Fruit fly (Drosophila melanogaster) whole organism, embryonic: ENCODE results near the gene Sbp2.

ENCODE experiments used
- Atf-2 ChIP-seq: fragments of 200-800 bp; sonication (Bioruptor generic); optimal IDR thresholded peaks from 2 replicates; lab custom pipeline; 2016; ENCODE audit warnings: missing biosample characterization, missing genetic modification characterization
- B-H2 ChIP-seq: fragments of 200-800 bp; sonication (Bioruptor generic); optimal IDR thresholded peaks from 2 replicates; lab custom pipeline; 2018; ENCODE audit warnings: missing biosample characterization, mild to moderate bottlenecking, missing genetic modification characterization
- CG13123 ChIP-seq: fragments of 200-800 bp; sonication (Bioruptor generic); optimal IDR thresholded peaks from 2 replicates; lab custom pipeline; 2016; ENCODE audit warnings: missing biosample characterization, missing genetic modification characterization
- CG14014 ChIP-seq: fragments of 200-800 bp; sonication (Bioruptor generic); IDR thresholded peaks from 2 replicates; pipeline ENCODE4 v1.3.6; 2022; ENCODE audit warnings: missing biosample characterization, missing genetic modification characterization
- CG15011 ChIP-seq: fragments of 200-800 bp; sonication (Bioruptor generic); optimal IDR thresholded peaks from 3 replicates; lab custom pipeline; 2018; ENCODE audit warnings: missing biosample characterization, mild to moderate bottlenecking, missing genetic modification characterization
- CG15696 ChIP-seq: fragments of 200-800 bp; sonication (Bioruptor generic); optimal IDR thresholded peaks from 2 replicates; lab custom pipeline; 2019; ENCODE audit warnings: missing biosample characterization, mild to moderate bottlenecking, missing genetic modification characterization, moderate library complexity
- CG16813 ChIP-seq: fragments of 200-800 bp; sonication (Bioruptor generic); IDR thresholded peaks from 3 replicates; pipeline ENCODE4 v1.3.6; 2022; ENCODE audit warnings: missing biosample characterization, missing genetic modification characterization; ENCODE audit not compliant: partially characterized antibody
- CG17829 ChIP-seq: fragments of 200-800 bp; optimal IDR thresholded peaks from 2 replicates; lab custom pipeline; 2019; ENCODE audit warnings: missing biosample characterization, mild to moderate bottlenecking, missing genetic modification characterization, moderate library complexity
- CG1832 ChIP-seq: fragments of 200-800 bp; sonication (Bioruptor generic); optimal IDR thresholded peaks from 2 replicates; lab custom pipeline; 2017; ENCODE audit warnings: missing biosample characterization, mild to moderate bottlenecking, missing genetic modification characterization, inconsistent platforms
- CG2120 ChIP-seq: fragments of 200-800 bp; sonication (Bioruptor generic); optimal IDR thresholded peaks from 3 replicates; lab custom pipeline; 2016; ENCODE audit warnings: missing biosample characterization, missing genetic modification characterization
- CG2199 ChIP-seq: fragments of 200-800 bp; sonication (Bioruptor generic); IDR thresholded peaks from 3 replicates; pipeline ENCODE4 v1.3.6; 2022; ENCODE audit warnings: missing biosample characterization, missing genetic modification characterization
- CG7271 ChIP-seq: fragments of 200-800 bp; sonication (Bioruptor generic); optimal IDR thresholded peaks from 2 replicates; lab custom pipeline; 2018; ENCODE audit warnings: missing biosample characterization, mild to moderate bottlenecking, missing genetic modification characterization, moderate library complexity
- CG8281 ChIP-seq: fragments of 200-800 bp; sonication (Bioruptor generic); optimal IDR thresholded peaks from 2 replicates; lab custom pipeline; 2018; ENCODE audit warnings: missing biosample characterization, mild to moderate bottlenecking, missing genetic modification characterization, moderate library complexity
- CG8290 ChIP-seq, 3 experiments: fragments of 200-800 bp; sonication (Bioruptor generic); optimal IDR thresholded peaks; 2 replicates each; lab custom pipeline; 2016 to 2019; ENCODE audit warnings: missing biosample characterization in 3 of 3, missing genetic modification characterization in 3 of 3, mild to moderate bottlenecking in 2 of 3, moderate library complexity in 1 of 3
- CG9609 ChIP-seq: fragments of 200-800 bp; sonication (Bioruptor generic); optimal IDR thresholded peaks from 3 replicates; lab custom pipeline; 2016; ENCODE audit warnings: missing biosample characterization, missing genetic modification characterization
- CTCF ChIP-seq: fragments of 200-800 bp; sonication (Bioruptor generic); optimal IDR thresholded peaks from 2 replicates; lab custom pipeline; 2017; ENCODE audit warnings: missing biosample characterization, mild to moderate bottlenecking, missing genetic modification characterization, moderate library complexity
- D19B ChIP-seq: fragments of 200-800 bp; sonication (Bioruptor generic); optimal IDR thresholded peaks from 2 replicates; lab custom pipeline; 2017; ENCODE audit warnings: missing biosample characterization, mild to moderate bottlenecking, missing genetic modification characterization
- Eip74EF ChIP-seq, 2 experiments: fragments of 200-800 bp in 1 of 2; fragments of >200 bp in 1 of 2; sonication (Bioruptor generic) in 1 of 2; optimal IDR thresholded peaks; 2 replicates each; lab custom pipeline; 2017 to 2019; ENCODE audit warnings: missing biosample characterization in 2 of 2, missing genetic modification characterization in 2 of 2, mild to moderate bottlenecking in 1 of 2, moderate library complexity in 1 of 2
- Ets65A ChIP-seq: fragments of 200-800 bp; sonication (Bioruptor generic); peaks from one replicate; lab custom pipeline; 2016; ENCODE audit warnings: missing biosample characterization, missing genetic modification characterization
- Gsc ChIP-seq: fragments of 200-800 bp; sonication (Bioruptor generic); IDR thresholded peaks from 2 replicates; pipeline ENCODE4 v1.3.6; 2022; ENCODE audit warnings: missing biosample characterization, missing genetic modification characterization
- Hmr ChIP-seq: fragments of 200-800 bp; sonication (Bioruptor generic); optimal IDR thresholded peaks from 3 replicates; lab custom pipeline; 2017; ENCODE audit warnings: mild to moderate bottlenecking, missing biosample characterization, missing genetic modification reagents, missing genetic modification characterization
- Hr39 ChIP-seq: fragments of >200 bp; optimal IDR thresholded peaks from 2 replicates; lab custom pipeline; 2017
- Hr78 ChIP-seq, 2 experiments: fragments of 200-800 bp in 1 of 2; fragments of >200 bp in 1 of 2; sonication (Bioruptor generic) in 1 of 2; optimal IDR thresholded peaks; 2 replicates each; lab custom pipeline; 2017 to 2019; ENCODE audit warnings: missing biosample characterization in 2 of 2, missing genetic modification characterization in 2 of 2, mild to moderate bottlenecking in 1 of 2, moderate library complexity in 1 of 2
- Lhr ChIP-seq: fragments of 200-800 bp; sonication (Bioruptor generic); optimal IDR thresholded peaks from 3 replicates; lab custom pipeline; 2017; ENCODE audit warnings: mild to moderate bottlenecking, missing biosample characterization, missing genetic modification reagents, missing genetic modification characterization
- NC2β ChIP-seq: fragments of 200-800 bp; sonication (Bioruptor generic); optimal IDR thresholded peaks from 2 replicates; lab custom pipeline; 2016; ENCODE audit warnings: missing biosample characterization, missing genetic modification characterization
- PHDP ChIP-seq: fragments of 200-800 bp; sonication (Bioruptor generic); optimal IDR thresholded peaks from 3 replicates; lab custom pipeline; 2018; ENCODE audit warnings: missing biosample characterization, mild to moderate bottlenecking, missing genetic modification characterization, moderate library complexity
- Side ChIP-seq: fragments of 200-800 bp; sonication (Bioruptor generic); optimal IDR thresholded peaks from 2 replicates; lab custom pipeline; 2016; ENCODE audit warnings: missing biosample characterization, missing genetic modification characterization
- Sox102F ChIP-seq: fragments of 200-800 bp; sonication (Bioruptor generic); optimal IDR thresholded peaks from 2 replicates; lab custom pipeline; 2018; ENCODE audit warnings: missing biosample characterization, mild to moderate bottlenecking, missing genetic modification characterization, moderate library complexity
- Usf ChIP-seq: fragments of 200-800 bp; sonication (Bioruptor generic); optimal IDR thresholded peaks from 2 replicates; lab custom pipeline; 2017; ENCODE audit warnings: missing genotype, missing biosample characterization, missing genetic modification characterization
- ara ChIP-seq: fragments of 200-800 bp; sonication (Bioruptor generic); IDR thresholded peaks from 2 replicates; pipeline ENCODE4 v1.3.6; 2022; ENCODE audit warnings: missing biosample characterization, missing genetic modification characterization
- bowl ChIP-seq: fragments of 200-800 bp; sonication (Bioruptor generic); IDR thresholded peaks from 2 replicates; pipeline ENCODE4 v1.3.6; 2022; ENCODE audit warnings: missing biosample characterization, missing genetic modification characterization
- btn ChIP-seq: fragments of 200-800 bp; sonication (Bioruptor generic); optimal IDR thresholded peaks from 2 replicates; lab custom pipeline; 2016; ENCODE audit warnings: missing biosample characterization, missing genetic modification characterization
- da ChIP-seq: fragments of 200-800 bp; sonication (Bioruptor generic); optimal IDR thresholded peaks from 2 replicates; lab custom pipeline; 2016; ENCODE audit warnings: missing biosample characterization, missing genetic modification characterization
- dmrt11E ChIP-seq: fragments of 200-800 bp; sonication (Bioruptor generic); optimal IDR thresholded peaks from 3 replicates; lab custom pipeline; 2018; ENCODE audit warnings: missing biosample characterization, mild to moderate bottlenecking, missing genetic modification characterization, moderate library complexity
- esg ChIP-seq: fragments of 200-800 bp; sonication (Bioruptor generic); conservative IDR thresholded peaks from 2 replicates; pipeline ENCODE4 v1.3.6; 2022; ENCODE audit warnings: missing biosample characterization, missing genetic modification characterization
- fd102C ChIP-seq: fragments of 200-800 bp; sonication (Bioruptor generic); optimal IDR thresholded peaks from 2 replicates; lab custom pipeline; 2018; ENCODE audit warnings: missing biosample characterization, mild to moderate bottlenecking, missing genetic modification characterization, moderate library complexity
- gcm ChIP-seq: fragments of 200-800 bp; sonication (Bioruptor generic); optimal IDR thresholded peaks from 2 replicates; lab custom pipeline; 2019; ENCODE audit warnings: missing biosample characterization, mild to moderate bottlenecking, missing genetic modification characterization, moderate library complexity
- gem ChIP-seq: fragments of 200-800 bp; sonication (Bioruptor generic); optimal IDR thresholded peaks from 2 replicates; lab custom pipeline; 2019; ENCODE audit warnings: missing biosample characterization, mild to moderate bottlenecking, missing genetic modification characterization, moderate library complexity
- hth ChIP-seq: fragments of >200 bp; optimal IDR thresholded peaks from 2 replicates; lab custom pipeline; 2017; ENCODE audit warnings: inconsistent platforms
- inv ChIP-seq: fragments of 200-800 bp; sonication (Bioruptor generic); IDR thresholded peaks from 2 replicates; pipeline ENCODE4 v1.3.6; 2022; ENCODE audit warnings: missing biosample characterization, missing genetic modification characterization; ENCODE audit not compliant: partially characterized antibody
- jumu ChIP-seq: fragments of 200-800 bp; sonication (Bioruptor generic); optimal IDR thresholded peaks from 3 replicates; lab custom pipeline; 2016; ENCODE audit warnings: missing biosample characterization, missing genetic modification characterization
- klu ChIP-seq: fragments of 200-800 bp; sonication (Bioruptor generic); IDR thresholded peaks from 2 replicates; pipeline ENCODE4 v1.3.6; 2022; ENCODE audit warnings: missing biosample characterization, missing genetic modification characterization
- nau ChIP-seq: fragments of 200-800 bp; sonication (Bioruptor generic); optimal IDR thresholded peaks from 3 replicates; lab custom pipeline; 2017; ENCODE audit warnings: missing biosample characterization, mild to moderate bottlenecking, missing genetic modification characterization, missing genetic modification reagents
- otp ChIP-seq: fragments of 200-800 bp; sonication (Bioruptor generic); IDR thresholded peaks from 3 replicates; pipeline ENCODE4, ENCODE4 v1.3.6; 2022; ENCODE audit warnings: missing biosample characterization, missing genetic modification characterization
- pfk ChIP-seq: fragments of 200-800 bp; sonication (Bioruptor generic); optimal IDR thresholded peaks from 2 replicates; lab custom pipeline; 2018; ENCODE audit warnings: missing biosample characterization, mild to moderate bottlenecking, missing genetic modification characterization, moderate library complexity
- seq ChIP-seq: fragments of 200-800 bp; sonication (Bioruptor generic); IDR thresholded peaks from 2 replicates; pipeline ENCODE4 v1.3.6; 2022; ENCODE audit warnings: missing biosample characterization, missing genetic modification characterization
- stc ChIP-seq: fragments of 200-800 bp; sonication (Bioruptor generic); IDR thresholded peaks from 2 replicates; pipeline ENCODE4 v1.3.6; 2022; ENCODE audit warnings: missing biosample characterization, missing genetic modification characterization
- unc-4 ChIP-seq: fragments of 200-800 bp; sonication (Bioruptor generic); IDR thresholded peaks from 2 replicates; pipeline ENCODE4 v1.3.6; 2022; ENCODE audit warnings: missing biosample characterization, missing genetic modification characterization; ENCODE audit not compliant: partially characterized antibody
- yki ChIP-seq: fragments of >200 bp; optimal IDR thresholded peaks from 3 replicates; lab custom pipeline; 2018

Gene Sbp2

DNA sequence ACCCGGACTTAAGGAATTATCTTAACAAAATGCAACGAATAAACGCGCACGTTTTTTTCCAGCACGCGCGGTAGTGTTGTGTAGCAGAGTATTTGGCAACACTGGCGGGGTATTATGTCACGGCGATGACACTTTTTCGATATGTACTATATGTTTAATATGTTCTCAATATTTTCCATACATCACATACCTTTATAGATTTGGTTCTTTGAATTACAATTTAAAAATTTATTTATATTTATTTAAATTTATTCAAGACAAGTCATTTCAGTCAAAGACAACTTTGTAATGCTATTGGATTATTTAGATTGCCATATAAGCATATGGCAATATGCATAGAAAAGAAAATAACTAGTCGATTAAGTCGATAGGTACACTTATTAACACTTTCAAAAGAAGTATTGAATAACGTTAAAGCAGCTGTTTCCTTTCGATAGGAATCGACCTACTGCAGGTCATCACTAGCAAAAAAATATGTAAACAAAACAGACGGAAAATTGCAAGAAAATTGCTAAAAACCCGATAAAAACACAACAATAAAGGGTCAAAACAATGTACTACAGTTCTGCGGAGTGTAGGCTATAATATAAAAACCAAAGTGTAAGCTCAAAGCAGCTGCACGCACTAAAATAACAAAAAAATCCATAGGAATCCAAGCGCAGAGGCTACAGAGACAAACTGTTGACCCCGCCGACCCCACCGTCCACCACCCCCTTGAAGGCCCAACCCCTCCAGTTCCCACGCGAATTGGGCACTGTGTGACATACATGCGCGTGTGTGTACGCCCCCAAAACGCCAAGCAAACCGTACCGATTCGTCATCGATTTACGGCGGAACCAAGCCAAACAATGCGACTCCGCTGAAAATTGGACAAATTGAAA is 42.4 kb downstream of the Sbp2 start, which contains the start of the genes CG7182 and GAPcenA (continued):
- TF ChIP-seq ara (GFP tag; lab: Robert Waterston, UW) (no peak), unc-4 (GFP tag; lab: Robert Waterston, UW) (peak; percentile 64), CG2199 (GFP tag; lab: Robert Waterston, UW) (no peak), B-H2 (GFP tag; lab: Kevin White, UChicago) (peak; percentile 83), Gsc (GFP tag; lab: Robert Waterston, UW) (no peak), jumu (GFP tag; lab: Kevin White, UChicago) (peak; percentile 26), CG15011 (GFP tag; lab: Kevin White, UChicago) (peak; percentile 52), stc (GFP tag; lab: Robert Waterston, UW) (no peak), inv (GFP tag; lab: Robert Waterston, UW) (no peak), Hmr (GFP tag; lab: Kevin White, UChicago) (peak; percentile 78), CG2120 (GFP tag; lab: Kevin White, UChicago) (peak; percentile 70), fd102C (GFP tag; lab: Kevin White, UChicago) (no peak), CG17829 (tag; lab: Kevin White, UChicago) (peak; percentile 83), Hr78 (GFP tag; optimal IDR thresholded peaks at IDR 0.05; lab: Kevin White, UChicago) (peak; percentile 5 to 100), Lhr (GFP tag; lab: Kevin White, UChicago) (peak; percentile 34), yki (lab: Kevin White, UChicago) (no peak), seq (GFP tag; lab: Robert Waterston, UW) (no peak), CG13123 (GFP tag; lab: Kevin White, UChicago) (peak; percentile 10), D19B (GFP tag; lab: Kevin White, UChicago) (peak; percentile 33), Ets65A (GFP tag; lab: Kevin White, UChicago) (peak; percentile 95), PHDP (peak; percentile 74), Hr39 (lab: Kevin White, UChicago) (no peak), Sox102F (GFP tag; lab: Kevin White, UChicago) (peak; percentile 61), otp (GFP tag; lab: Robert Waterston, UW) (no peak), Atf-2 (GFP tag; lab: Kevin White, UChicago) (no peak), Side (GFP tag; lab: Kevin White, UChicago) (peak; percentile 14), CG15696 (tag; lab: Kevin White, UChicago) (peak; percentile 69), CG1832 (GFP tag; lab: Kevin White, UChicago) (no peak), CG14014 (GFP tag; lab: Robert Waterston, UW) (no peak), btn (GFP tag; lab: Kevin White, UChicago) (no peak), CTCF (GFP tag; lab: Kevin White, UChicago) (no peak), gem (tag; lab: Kevin White, UChicago) (no peak), hth (no peak), dmrt11E (peak; percentile 65), CG16813 (GFP tag; lab: Robert Waterston, UW) (peak; percentile 55; the same call in 2 of the 3 replicates), bowl (GFP tag; lab: Robert Waterston, UW) (no peak), pfk (GFP tag; lab: Kevin White, UChicago) (no peak), CG9609 (GFP tag; lab: Kevin White, UChicago) (peak; percentile 16), nau (GFP tag; lab: Kevin White, UChicago) (no peak), da (GFP tag; lab: Kevin White, UChicago) (no peak), gcm (GFP tag; lab: Kevin White, UChicago) (no peak), Usf (peak; percentile 27), esg (GFP tag; lab: Robert Waterston, UW) (no peak), Eip74EF (GFP tag; optimal IDR thresholded peaks at IDR 0.05; lab: Kevin White, UChicago) (peak in 1 of 2 experiments; percentile 38), CG8290 (GFP tag; optimal IDR thresholded peaks at IDR 0.05; lab: Kevin White, UChicago) (peak; percentile 76), CG8290 (tag; optimal IDR thresholded peaks at IDR 0.05; lab: Kevin White, UChicago) (peak in 1 of 2 experiments; percentile 38), NC2β (GFP tag; lab: Kevin White, UChicago) (peak; percentile 2), klu (GFP tag; lab: Robert Waterston, UW) (peak; percentile 26; the same call in 1 of the 2 replicates), CG7271 (peak; percentile 39), CG8281 (tag; lab: Kevin White, UChicago) (peak; percentile 43)
